Worm (Caenorhabditis elegans): Measurements from ENCODE around the gene arx-4.

ce11 chrIII:901148-901547 lies 39.0 kb downstream of the arx-4 start, which contains the start of gene sucl-2:
- TF ChIP-seq lsy-2 (tag; optimal IDR thresholded peaks at IDR 0.05) (no peak), elt-3 (tag; optimal IDR thresholded peaks at IDR 0.05) (no peak), nhr-2 (tag; optimal IDR thresholded peaks at IDR 0.05) (no peak), nhr-28 (tag; optimal IDR thresholded peaks at IDR 0.05) (no peak), nhr-76 (tag; optimal IDR thresholded peaks at IDR 0.05) (no peak), unc-62 (GFP tag; optimal IDR thresholded peaks at IDR 0.05) (no peak), elt-1 (tag; optimal IDR thresholded peaks at IDR 0.05; ENCODE audit: borderline replicate concordance, insufficient read depth) (no peak), flh-1 (GFP tag; optimal IDR thresholded peaks at IDR 0.05) (no peak), snpc-4 (tag; optimal IDR thresholded peaks at IDR 0.05) (no peak), nhr-237 (tag; optimal IDR thresholded peaks at IDR 0.05) (no peak), pha-4 (tag; optimal IDR thresholded peaks at IDR 0.05) (no peak), sptf-1 (tag; optimal IDR thresholded peaks at IDR 0.05) (no peak)

Measured in whole organism, mixed stage, embryonic.